Fruit fly (Drosophila melanogaster) whole organism, adult: ENCODE data around the gene Crag.

Experiments
- CG11617 ChIP-seq: fragments of 200-800 bp; sonication (Bioruptor generic); optimal IDR thresholded peaks from 2 replicates; lab custom pipeline; 2017; ENCODE audit warnings: mild to moderate bottlenecking, missing biosample characterization, missing genetic modification reagents, missing genetic modification characterization
- CG14711 ChIP-seq: fragments of 200-800 bp; sonication (Bioruptor generic); optimal IDR thresholded peaks from 2 replicates; lab custom pipeline; 2018; ENCODE audit warnings: missing biosample characterization, mild to moderate bottlenecking, missing genetic modification characterization, moderate library complexity
- Crg-1 ChIP-seq: fragments of 200-800 bp; sonication (Bioruptor generic); optimal IDR thresholded peaks from 2 replicates; lab custom pipeline; 2016; ENCODE audit warnings: missing biosample characterization, missing genetic modification characterization
- kay ChIP-seq: fragments of 200-800 bp; sonication (Bioruptor generic); peaks from one replicate; lab custom pipeline; 2016; ENCODE audit warnings: missing biosample characterization, missing genetic modification characterization, borderline replicate concordance
- pad ChIP-seq: fragments of 200-800 bp; sonication (Bioruptor generic); optimal IDR thresholded peaks from 3 replicates; lab custom pipeline; 2017; ENCODE audit warnings: missing biosample characterization, missing genetic modification characterization, mild to moderate bottlenecking, moderate library complexity, missing genetic modification reagents
- toe ChIP-seq: fragments of 200-800 bp; sonication (Bioruptor generic); optimal IDR thresholded peaks from 2 replicates; lab custom pipeline; 2016; ENCODE audit warnings: missing biosample characterization, missing genetic modification characterization

DNA sequence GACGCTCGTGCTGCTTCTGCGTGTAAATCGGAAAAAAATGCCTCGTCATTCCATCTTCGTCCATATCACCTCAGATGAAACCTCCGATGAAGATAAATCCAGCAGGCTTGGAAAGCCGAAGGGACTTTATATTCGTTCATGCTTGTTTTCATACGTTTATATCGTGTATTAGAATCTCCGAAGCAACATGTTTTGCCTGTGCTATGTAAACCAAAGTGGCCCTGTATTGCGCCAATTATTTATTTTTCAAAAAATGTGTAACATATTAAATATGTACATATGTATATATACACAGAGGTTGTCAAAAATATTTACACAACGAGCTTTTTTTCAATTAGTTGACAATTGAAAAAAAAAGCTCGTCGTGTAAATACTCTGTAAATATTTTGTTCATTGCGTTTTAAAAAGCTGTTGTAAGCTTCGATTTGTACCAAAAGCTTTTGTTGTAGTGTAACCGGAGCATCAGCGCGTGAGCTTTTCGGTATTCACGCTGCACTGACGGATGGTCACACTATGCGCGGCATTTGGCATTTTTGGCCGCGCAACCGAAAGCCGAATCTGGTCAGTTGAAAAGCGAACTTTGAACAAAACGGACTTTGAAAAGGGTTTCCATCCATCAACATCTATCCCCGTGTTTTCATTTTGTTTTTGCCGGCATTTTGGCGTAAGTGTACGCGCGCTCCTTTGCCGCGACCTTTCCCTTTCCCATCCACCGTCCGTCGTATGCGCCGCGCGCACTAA lies 17.9 kb upstream of the Crag start, which contains the start of gene CG12065:
- TF ChIP-seq CG11617 (no peak), Crg-1 (GFP tag; lab: Kevin White, UChicago) (no peak), kay (no peak), CG14711 (peak; percentile 12), pad (GFP tag; lab: Kevin White, UChicago) (no peak), toe (GFP tag; lab: Kevin White, UChicago) (no peak)
